Worm (Caenorhabditis elegans) whole organism, L4 larva: Measurements from ENCODE around the gene nhr-11.

Experiments
- D1046.2 ChIP-seq: fragments of 200-800 bp; sonication (Bioruptor generic); IDR thresholded peaks from 2 replicates; pipeline ENCODE4 v1.3.6; 2022; ENCODE audit warnings: missing genetic modification characterization, missing compliant biosample characterization
- F26F4.8 ChIP-seq: fragments of 200-800 bp; sonication (Bioruptor generic); conservative IDR thresholded peaks from 2 replicates; pipeline ENCODE4 v1.3.6; 2022; ENCODE audit warnings: missing genetic modification characterization, missing compliant biosample characterization
- F37D6.2 ChIP-seq: sonication (generic microtip); optimal IDR thresholded peaks from 2 replicates; lab custom pipeline; 2016; ENCODE audit warnings: mild to moderate bottlenecking, missing genetic modification characterization, missing compliant biosample characterization
- R02D3.7 ChIP-seq: fragments of 150-350 bp; sonication (generic microtip); optimal IDR thresholded peaks from 3 replicates; lab custom pipeline; 2014; ENCODE audit warnings: missing biosample characterization, missing genetic modification characterization
- T20F7.1 ChIP-seq: fragments of 200-800 bp; sonication (Bioruptor generic); optimal IDR thresholded peaks from 2 replicates; lab custom pipeline; 2018; ENCODE audit warnings: mild to moderate bottlenecking, missing genetic modification characterization, missing compliant biosample characterization
- Y105C5A.15 ChIP-seq: fragments of 200-800 bp; sonication (Bioruptor generic); IDR thresholded peaks from 2 replicates; pipeline ENCODE4 v1.3.6; 2022; ENCODE audit warnings: missing genetic modification characterization, missing compliant biosample characterization
- Y48G9A.11 ChIP-seq: fragments of 200-800 bp; sonication (Bioruptor generic); IDR thresholded peaks from 2 replicates; pipeline ENCODE4 v1.3.6; 2022; ENCODE audit warnings: missing genetic modification reagents, missing genetic modification characterization, missing compliant biosample characterization
- aha-1 ChIP-seq: fragments of 150-350 bp; peaks from one replicate; lab custom pipeline; 2014; ENCODE audit warnings: missing biosample characterization, missing genetic modification characterization
- ceh-20 ChIP-seq: fragments of 200-800 bp; sonication (Bioruptor generic); IDR thresholded peaks from 2 replicates; pipeline ENCODE4 v1.3.6; 2022; ENCODE audit warnings: missing genetic modification reagents, missing genetic modification characterization, missing compliant biosample characterization
- ceh-82 ChIP-seq: sonication (generic microtip); optimal IDR thresholded peaks from 2 replicates; lab custom pipeline; 2017; ENCODE audit warnings: missing biosample characterization, missing genetic modification characterization
- daf-16 ChIP-seq, 3 experiments: sonication (generic microtip); optimal IDR thresholded peaks; 2 replicates each; lab custom pipeline; 2016 to 2017; ENCODE audit warnings: missing genetic modification characterization in 3 of 3, missing genetic modification reagents in 3 of 3, mild to moderate bottlenecking in 2 of 3, missing compliant biosample characterization in 2 of 3, missing biosample characterization in 1 of 3, moderate library complexity in 1 of 3
- dmd-8 ChIP-seq: fragments of 200-800 bp; sonication (Bioruptor generic); IDR thresholded peaks from 2 replicates; pipeline ENCODE4 v1.3.6; 2022; ENCODE audit warnings: missing genetic modification characterization, missing compliant biosample characterization
- dpl-1 ChIP-seq: fragments of 150-350 bp; optimal IDR thresholded peaks from 2 replicates; lab custom pipeline; 2014; ENCODE audit warnings: missing biosample characterization, missing genetic modification reagents, missing genetic modification characterization
- egl-27 ChIP-seq: sonication (generic microtip); optimal IDR thresholded peaks from 3 replicates; lab custom pipeline; 2017; ENCODE audit warnings: missing biosample characterization, missing genetic modification reagents, missing genetic modification characterization
- egl-43 ChIP-seq: fragments of 200-800 bp; sonication (Bioruptor generic); IDR thresholded peaks from 2 replicates; pipeline ENCODE4 v1.3.6; 2022; ENCODE audit warnings: missing genetic modification reagents, missing genetic modification characterization, missing compliant biosample characterization
- fos-1 ChIP-seq: fragments of 150-350 bp; optimal IDR thresholded peaks from 2 replicates; lab custom pipeline; 2014; ENCODE audit warnings: missing biosample characterization, missing genetic modification characterization
- hif-1 ChIP-seq, 2 experiments: sonication (generic microtip); optimal IDR thresholded peaks; 2 replicates each; lab custom pipeline; 2016 to 2017; ENCODE audit warnings: missing compliant biosample characterization in 2 of 2, missing genetic modification characterization in 2 of 2, missing genetic modification reagents in 2 of 2, missing genotype in 2 of 2, mild to moderate bottlenecking in 1 of 2
- hlh-11 ChIP-seq: fragments of 200-800 bp; sonication (Bioruptor generic); optimal IDR thresholded peaks from 2 replicates; lab custom pipeline; 2018; ENCODE audit warnings: mild to moderate bottlenecking, missing genetic modification characterization, missing compliant biosample characterization
- hmg-1.1 ChIP-seq: fragments of 200-800 bp; sonication (Bioruptor generic); IDR thresholded peaks from 2 replicates; pipeline ENCODE4 v1.3.6; 2022; ENCODE audit warnings: missing genetic modification reagents, missing genetic modification characterization, missing compliant biosample characterization
- jun-1 ChIP-seq: fragments of 150-350 bp; optimal IDR thresholded peaks from 2 replicates; lab custom pipeline; 2014; ENCODE audit warnings: missing biosample characterization, missing genetic modification reagents, missing genetic modification characterization
- lin-1 ChIP-seq: fragments of 200-800 bp; sonication (Bioruptor generic); IDR thresholded peaks from 2 replicates; pipeline ENCODE4 v1.3.6; 2022; ENCODE audit warnings: missing genetic modification reagents, missing genetic modification characterization, missing compliant biosample characterization
- lin-38 ChIP-seq: fragments of 200-800 bp; sonication (Bioruptor generic); IDR thresholded peaks from 2 replicates; pipeline ENCODE4 v1.3.6; 2022; ENCODE audit warnings: missing genetic modification reagents, missing genetic modification characterization, missing compliant biosample characterization
- mdl-1 ChIP-seq, 2 experiments: fragments of 150-350 bp in 1 of 2; sonication (generic microtip) in 1 of 2; optimal IDR thresholded peaks; 2 replicates each; lab custom pipeline; 2014 to 2017; ENCODE audit warnings: missing biosample characterization in 2 of 2, missing genetic modification characterization in 2 of 2
- mdt-29 ChIP-seq: fragments of 200-800 bp; sonication (Bioruptor generic); IDR thresholded peaks from 2 replicates; pipeline ENCODE4 v1.3.6; 2022; ENCODE audit warnings: missing genetic modification reagents, missing genetic modification characterization, missing compliant biosample characterization
- nhr-237 ChIP-seq: sonication (generic microtip); optimal IDR thresholded peaks from 2 replicates; lab custom pipeline; 2017; ENCODE audit warnings: missing biosample characterization, missing genetic modification characterization
- nhr-25 ChIP-seq: sonication (generic microtip); optimal IDR thresholded peaks from 2 replicates; lab custom pipeline; 2017; ENCODE audit warnings: missing genetic modification characterization, mild to moderate bottlenecking, missing compliant biosample characterization, antibody characterized with exemption, moderate library complexity, borderline replicate concordance; ENCODE audit not compliant: insufficient read depth
- nhr-6 ChIP-seq: fragments of 150-350 bp; optimal IDR thresholded peaks from 2 replicates; lab custom pipeline; 2014; ENCODE audit warnings: missing biosample characterization, missing genetic modification characterization
- nhr-77 ChIP-seq: fragments of 150-350 bp; optimal IDR thresholded peaks from 2 replicates; lab custom pipeline; 2014; ENCODE audit warnings: missing biosample characterization, missing genetic modification characterization
- set-16 ChIP-seq: fragments of 200-800 bp; sonication (Bioruptor generic); IDR thresholded peaks from 2 replicates; pipeline ENCODE4 v1.3.6; 2022; ENCODE audit warnings: missing genetic modification reagents, missing genetic modification characterization, missing compliant biosample characterization
- snpc-1.2 ChIP-seq: fragments of 200-800 bp; sonication (Bioruptor generic); IDR thresholded peaks from 2 replicates; pipeline ENCODE4 v1.3.6; 2022; ENCODE audit warnings: missing genetic modification reagents, missing genetic modification characterization, missing compliant biosample characterization
- snpc-4 ChIP-seq: fragments of 150-350 bp; optimal IDR thresholded peaks from 2 replicates; lab custom pipeline; 2014; ENCODE audit warnings: missing biosample characterization, missing genetic modification characterization
- unc-62 ChIP-seq, 3 experiments: fragments of 150-350 bp in 1 of 3; sonication (generic microtip); optimal IDR thresholded peaks in 2 of 3; peaks in 1 of 3; 1 replicate in 1 of 3; 2 replicates in 2 of 3; lab custom pipeline; 2014 to 2017; ENCODE audit warnings: missing biosample characterization in 3 of 3, missing genetic modification characterization in 3 of 3, missing genetic modification reagents in 3 of 3, missing genotype in 1 of 3
- zfp-2 ChIP-seq: sonication (generic microtip); optimal IDR thresholded peaks from 2 replicates; lab custom pipeline; 2016; ENCODE audit warnings: mild to moderate bottlenecking, missing genetic modification characterization, missing compliant biosample characterization
- zfp-3 ChIP-seq: fragments of 200-800 bp; sonication (Bioruptor generic); conservative IDR thresholded peaks from 2 replicates; pipeline ENCODE4 v1.3.6; 2022; ENCODE audit warnings: missing genetic modification reagents, missing genetic modification characterization, missing compliant biosample characterization
- zip-11 ChIP-seq: fragments of 200-800 bp; sonication (Bioruptor generic); IDR thresholded peaks from 2 replicates; pipeline ENCODE4 v1.3.6; 2022; ENCODE audit warnings: missing genetic modification characterization, missing compliant biosample characterization
- ztf-7 ChIP-seq: fragments of 150-350 bp; optimal IDR thresholded peaks from 2 replicates; lab custom pipeline; 2014; ENCODE audit warnings: missing biosample characterization, missing genetic modification characterization

Gene nhr-11

ce11 chrIV:9074244-9074723, 4.5 kb downstream of the nhr-11 start, which contains the start of gene mppb-1 (continued):
- peak; percentile 97 for TF ChIP-seq dpl-1 (GFP tag; lab: Kevin White, UChicago)
- TF ChIP-seq lin-1 (GFP tag; lab: Robert Waterston, UW) = no peak
- peak in 1 of 2 experiments; percentile 95 for TF ChIP-seq hif-1 (tag; optimal IDR thresholded peaks at IDR 0.05; lab: Kevin White, UChicago)
- peak; percentile 38 for TF ChIP-seq ztf-7
- TF ChIP-seq jun-1 = no peak
- no peak for TF ChIP-seq set-16
- TF ChIP-seq D1046.2 (GFP tag; lab: Robert Waterston, UW) = peak; percentile 67; the same call in 1 of the 2 replicates
- TF ChIP-seq F26F4.8 (GFP tag; lab: Robert Waterston, UW) = no peak
- no peak for TF ChIP-seq dmd-8 (GFP tag; lab: Robert Waterston, UW)
- no peak for TF ChIP-seq Y48G9A.11
- no peak for TF ChIP-seq fos-1 (tag; lab: Kevin White, UChicago)
- TF ChIP-seq ceh-82 = no peak
- TF ChIP-seq lin-38 (GFP tag; lab: Robert Waterston, UW) = peak; percentile 71
- no peak for TF ChIP-seq nhr-77 (tag; lab: Kevin White, UChicago)
- no peak for TF ChIP-seq snpc-4 (tag; lab: Kevin White, UChicago)
- TF ChIP-seq nhr-237 = no peak
- TF ChIP-seq hlh-11 (tag; lab: Kevin White, UChicago) = peak; percentile 50
- TF ChIP-seq egl-43 (GFP tag; lab: Robert Waterston, UW) = no peak
- 0 out of 2 replicates have a peak, but pooled peaks have one; percentile 30 for TF ChIP-seq Y105C5A.15 (GFP tag; lab: Robert Waterston, UW)
- TF ChIP-seq F37D6.2 (tag; lab: Kevin White, UChicago) = peak; percentile 31
- TF ChIP-seq zfp-3 (GFP tag; lab: Robert Waterston, UW) = peak; percentile 70; the same call in 1 of the 2 replicates
- TF ChIP-seq zfp-2 (tag; lab: Kevin White, UChicago) = no peak
- TF ChIP-seq mdt-29 (GFP tag; lab: Robert Waterston, UW) = 0 out of 2 replicates have a peak, but pooled peaks have one; percentile 40
- peak; percentile 61 for TF ChIP-seq T20F7.1 (GFP tag; lab: Kevin White, UChicago)
- TF ChIP-seq hmg-1.1 (GFP tag; lab: Robert Waterston, UW) = peak; percentile 72
- TF ChIP-seq snpc-1.2 = peak; percentile 56; the same call in 1 of the 2 replicates
- TF ChIP-seq nhr-25 (tag; lab: Kevin White, UChicago) = no peak
- no peak for TF ChIP-seq ceh-20 (GFP tag; lab: Robert Waterston, UW)

- TF ChIP-seq set-16 (no peak), hif-1 (tag; optimal IDR thresholded peaks at IDR 0.05; lab: Kevin White, UChicago) (peak in 1 of 2 experiments; percentile 1), unc-62 (GFP tag; optimal IDR thresholded peaks at IDR 0.05 in 1 of 2; lab: Kevin White, UChicago) (no peak), unc-62 (tag; optimal IDR thresholded peaks at IDR 0.05; lab: Kevin White, UChicago) (no peak)
Observed at ce11 chrIV:9078469-9078868, 8.7 kb downstream of the nhr-11 start, which contains the start of gene mans-4. Gene mans-4, minus strand, starts transcription at chrIV:9078569.

ce11 chrIV:9079330-9079729, 9.5 kb downstream of the nhr-11 start:
- TF ChIP-seq daf-16 (GFP tag; optimal IDR thresholded peaks at IDR 0.05; lab: Kevin White, UChicago) = peak in 1 of 2 experiments; percentile 70
- TF ChIP-seq daf-16 (tag; optimal IDR thresholded peaks at IDR 0.05; lab: Kevin White, UChicago) = no peak
- no peak for TF ChIP-seq snpc-1.2
- no peak for TF ChIP-seq R02D3.7 (tag; lab: Kevin White, UChicago)
- TF ChIP-seq egl-27 (tag; lab: Kevin White, UChicago) = no peak
- no peak for TF ChIP-seq nhr-237
- TF ChIP-seq fos-1 (tag; lab: Kevin White, UChicago) = no peak
- TF ChIP-seq, all 104 proteins: peak for 1

- TF ChIP-seq unc-62 (GFP tag; optimal IDR thresholded peaks at IDR 0.05 in 1 of 2; lab: Kevin White, UChicago) (peak in 1 of 2 experiments; percentile 88), unc-62 (tag; optimal IDR thresholded peaks at IDR 0.05; lab: Kevin White, UChicago) (no peak), daf-16 (GFP tag; optimal IDR thresholded peaks at IDR 0.05; lab: Kevin White, UChicago) (peak in 1 of 2 experiments; percentile 82), daf-16 (tag; optimal IDR thresholded peaks at IDR 0.05; lab: Kevin White, UChicago) (no peak), aha-1 (tag; lab: Kevin White, UChicago) (peak; percentile 21), zip-11 (GFP tag; lab: Robert Waterston, UW) (no peak), mdl-1 (tag; optimal IDR thresholded peaks at IDR 0.05; lab: Kevin White, UChicago) (no peak), hlh-11 (tag; lab: Kevin White, UChicago) (peak; percentile 33), nhr-6 (tag; lab: Kevin White, UChicago) (no peak)
Observed at ce11 chrIV:9080201-9080600, 10.4 kb downstream of the nhr-11 start.
